Fruit fly (Drosophila melanogaster) whole organism, prepupa: ENCODE data around the gene Dsp1.
A peak's percentile ranks its signal among the peaks of the same experiment; 100 is the strongest.

Experiments
- CG11294 ChIP-seq: fragments of 200-800 bp; sonication (Bioruptor generic); IDR thresholded peaks from 2 replicates; pipeline ENCODE4 v1.3.6; 2022; ENCODE audit warnings: missing biosample characterization, missing genetic modification characterization
- CG11762 ChIP-seq: fragments of 200-800 bp; sonication (Bioruptor generic); optimal IDR thresholded peaks from 3 replicates; lab custom pipeline; 2016; ENCODE audit warnings: missing biosample characterization, missing genetic modification characterization; ENCODE audit not compliant: insufficient read depth
- CG11902 ChIP-seq: fragments of 200-800 bp; sonication (Bioruptor generic); optimal IDR thresholded peaks from 3 replicates; lab custom pipeline; 2016; ENCODE audit warnings: missing biosample characterization, missing genetic modification characterization
- CG15336 ChIP-seq: fragments of 200-800 bp; sonication (Bioruptor generic); IDR thresholded peaks from 2 replicates; pipeline ENCODE4 v1.3.6; 2022; ENCODE audit warnings: missing biosample characterization, missing genetic modification characterization
- CG1621 ChIP-seq: fragments of 200-800 bp; sonication (Bioruptor generic); optimal IDR thresholded peaks from 3 replicates; lab custom pipeline; 2018; ENCODE audit warnings: missing biosample characterization, mild to moderate bottlenecking, missing genetic modification characterization
- CG3032 ChIP-seq: fragments of 200-800 bp; optimal IDR thresholded peaks from 2 replicates; lab custom pipeline; 2019; ENCODE audit warnings: missing biosample characterization, mild to moderate bottlenecking, missing genetic modification characterization, moderate library complexity
- CG31627 ChIP-seq: fragments of 200-800 bp; sonication (Bioruptor generic); optimal IDR thresholded peaks from 3 replicates; lab custom pipeline; 2016; ENCODE audit warnings: missing biosample characterization, missing genetic modification characterization
- CG34406 ChIP-seq: fragments of 200-800 bp; sonication (Bioruptor generic); optimal IDR thresholded peaks from 3 replicates; lab custom pipeline; 2016; ENCODE audit warnings: missing biosample characterization, missing genetic modification characterization
- CG3919 ChIP-seq: fragments of 200-800 bp; sonication (Bioruptor generic); optimal IDR thresholded peaks from 3 replicates; lab custom pipeline; 2016; ENCODE audit warnings: missing biosample characterization, missing genetic modification characterization
- CG4318 ChIP-seq: fragments of 200-800 bp; sonication (Bioruptor generic); optimal IDR thresholded peaks from 3 replicates; lab custom pipeline; 2017; ENCODE audit warnings: missing biosample characterization, mild to moderate bottlenecking, missing genetic modification characterization
- CG6163 ChIP-seq: fragments of 200-800 bp; sonication (Bioruptor generic); IDR thresholded peaks from 3 replicates; pipeline ENCODE4 v1.3.6; 2022; ENCODE audit warnings: missing biosample characterization, missing genetic modification characterization
- CG6276 ChIP-seq: fragments of 200-800 bp; sonication (Bioruptor generic); optimal IDR thresholded peaks from 2 replicates; lab custom pipeline; 2017; ENCODE audit warnings: missing biosample characterization, mild to moderate bottlenecking, missing genetic modification characterization
- CG6792 ChIP-seq: fragments of 200-800 bp; sonication (Bioruptor generic); optimal IDR thresholded peaks from 3 replicates; lab custom pipeline; 2016; ENCODE audit warnings: missing biosample characterization, missing genetic modification characterization
- CG6808 ChIP-seq: fragments of 200-800 bp; sonication (Bioruptor generic); optimal IDR thresholded peaks from 3 replicates; lab custom pipeline; 2017; ENCODE audit warnings: missing biosample characterization, missing genetic modification characterization, mild to moderate bottlenecking, moderate library complexity, missing genetic modification reagents
- CG8119 ChIP-seq: fragments of 200-800 bp; sonication (Bioruptor generic); IDR thresholded peaks from 3 replicates; pipeline ENCODE4 v1.3.6; 2022; ENCODE audit warnings: missing biosample characterization, missing genetic modification characterization
- CG8319 ChIP-seq: fragments of 200-800 bp; sonication (Bioruptor generic); optimal IDR thresholded peaks from 3 replicates; lab custom pipeline; 2016; ENCODE audit warnings: missing biosample characterization, missing genetic modification characterization
- Eip75B ChIP-seq: fragments of 200-800 bp; sonication (Bioruptor generic); optimal IDR thresholded peaks from 3 replicates; lab custom pipeline; 2016; ENCODE audit warnings: missing biosample characterization, missing genetic modification characterization
- Eip78C ChIP-seq: fragments of 200-800 bp; sonication (Bioruptor generic); peaks from one replicate; lab custom pipeline; 2016; ENCODE audit warnings: missing biosample characterization, missing genetic modification characterization
- Ets96B ChIP-seq: fragments of 200-800 bp; optimal IDR thresholded peaks from 2 replicates; lab custom pipeline; 2019; ENCODE audit warnings: missing biosample characterization, mild to moderate bottlenecking, missing genetic modification characterization, moderate library complexity
- Gug ChIP-seq: fragments of 200-800 bp; sonication (Bioruptor generic); IDR thresholded peaks from 2 replicates; pipeline ENCODE4 v1.3.6; 2022; ENCODE audit warnings: missing biosample characterization, missing genetic modification characterization
- Hr39 ChIP-seq: fragments of 200-800 bp; sonication (Bioruptor generic); optimal IDR thresholded peaks from 2 replicates; lab custom pipeline; 2016; ENCODE audit warnings: missing biosample characterization, missing genetic modification characterization
- Sox102F ChIP-seq: fragments of 200-800 bp; sonication (Bioruptor generic); optimal IDR thresholded peaks from 2 replicates; lab custom pipeline; 2016; ENCODE audit warnings: missing biosample characterization, mild to moderate bottlenecking, missing genetic modification characterization
- Sox14 ChIP-seq: fragments of 200-800 bp; sonication (Bioruptor generic); optimal IDR thresholded peaks from 3 replicates; lab custom pipeline; 2016; ENCODE audit warnings: missing biosample characterization, missing genetic modification characterization
- Sox15 ChIP-seq: fragments of 200-800 bp; sonication (Bioruptor generic); optimal IDR thresholded peaks from 3 replicates; lab custom pipeline; 2016; ENCODE audit warnings: missing biosample characterization, missing genetic modification characterization
- achi ChIP-seq: fragments of 200-800 bp; sonication (Bioruptor generic); optimal IDR thresholded peaks from 3 replicates; lab custom pipeline; 2016; ENCODE audit warnings: missing biosample characterization, missing genetic modification characterization
- dac ChIP-seq: fragments of 200-800 bp; sonication (Bioruptor generic); optimal IDR thresholded peaks from 2 replicates; lab custom pipeline; 2017; ENCODE audit warnings: missing biosample characterization, mild to moderate bottlenecking, missing genetic modification characterization
- dsx ChIP-seq: fragments of 200-800 bp; optimal IDR thresholded peaks from 3 replicates; lab custom pipeline; 2019; ENCODE audit warnings: missing biosample characterization, mild to moderate bottlenecking, missing genetic modification characterization, moderate library complexity; ENCODE audit not compliant: poor library complexity, severe bottlenecking
- eg ChIP-seq: fragments of 200-800 bp; sonication (Bioruptor generic); IDR thresholded peaks from 3 replicates; pipeline ENCODE4 v1.3.6; 2022; ENCODE audit warnings: missing biosample characterization, missing genetic modification characterization
- esn ChIP-seq: fragments of 200-800 bp; sonication (Bioruptor generic); optimal IDR thresholded peaks from 2 replicates; lab custom pipeline; 2016; ENCODE audit warnings: missing biosample characterization, mild to moderate bottlenecking, missing genetic modification characterization, moderate library complexity
- fd59A ChIP-seq: fragments of 200-800 bp; sonication (Bioruptor generic); optimal IDR thresholded peaks from 2 replicates; lab custom pipeline; 2017; ENCODE audit warnings: missing biosample characterization, mild to moderate bottlenecking, missing genetic modification characterization, missing genetic modification reagents
- fkh ChIP-seq: fragments of 200-800 bp; sonication (Bioruptor generic); optimal IDR thresholded peaks from 3 replicates; lab custom pipeline; 2017; ENCODE audit warnings: missing biosample characterization, mild to moderate bottlenecking, missing genetic modification characterization, moderate library complexity
- lz ChIP-seq: fragments of 200-800 bp; sonication (Bioruptor generic); optimal IDR thresholded peaks from 3 replicates; lab custom pipeline; 2016; ENCODE audit warnings: missing biosample characterization, missing genetic modification characterization
- net ChIP-seq: fragments of 200-800 bp; sonication (Bioruptor generic); optimal IDR thresholded peaks from 3 replicates; lab custom pipeline; 2016; ENCODE audit warnings: missing biosample characterization, missing genetic modification characterization
- spab ChIP-seq: fragments of 200-800 bp; sonication (Bioruptor generic); optimal IDR thresholded peaks from 2 replicates; lab custom pipeline; 2017; ENCODE audit warnings: missing biosample characterization, mild to moderate bottlenecking, missing genetic modification characterization, missing genetic modification reagents
- ss ChIP-seq, 2 experiments: fragments of 200-800 bp; sonication (Bioruptor generic); optimal IDR thresholded peaks; 2 replicates in 1 of 2; 3 replicates in 1 of 2; lab custom pipeline; 2017 to 2018; ENCODE audit warnings: mild to moderate bottlenecking in 2 of 2, missing biosample characterization in 2 of 2, missing genetic modification characterization in 2 of 2, moderate library complexity in 1 of 2
- svp ChIP-seq: fragments of 200-800 bp; sonication (Bioruptor generic); peaks from one replicate; lab custom pipeline; 2016; ENCODE audit warnings: missing biosample characterization, missing genetic modification characterization
- topi ChIP-seq: fragments of 200-800 bp; sonication (Bioruptor generic); optimal IDR thresholded peaks from 3 replicates; lab custom pipeline; 2016; ENCODE audit warnings: missing biosample characterization, missing genetic modification characterization
- vri ChIP-seq: fragments of 200-800 bp; sonication (Bioruptor generic); optimal IDR thresholded peaks from 3 replicates; lab custom pipeline; 2016; ENCODE audit warnings: missing biosample characterization, mild to moderate bottlenecking, missing genetic modification characterization

The Dsp1 gene

dm6 chrX:16303636-16304035 lies 29.8 kb upstream of the Dsp1 start, which contains the start of gene CG3679:
TSS of gene CG3679 (plus strand) at chrX:16303870.
- TF ChIP-seq CG3032 (tag; lab: Kevin White, UChicago): peak; percentile 7
- TF ChIP-seq fd59A: no peak
- TF ChIP-seq CG11902 (GFP tag; lab: Kevin White, UChicago): no peak
- TF ChIP-seq Sox14 (GFP tag; lab: Kevin White, UChicago): no peak
- no peak for TF ChIP-seq CG11762 (GFP tag; lab: Kevin White, UChicago)
- no peak for TF ChIP-seq Sox102F (GFP tag; lab: Kevin White, UChicago)
- TF ChIP-seq dsx (GFP tag; lab: Kevin White, UChicago): no peak

DNA sequence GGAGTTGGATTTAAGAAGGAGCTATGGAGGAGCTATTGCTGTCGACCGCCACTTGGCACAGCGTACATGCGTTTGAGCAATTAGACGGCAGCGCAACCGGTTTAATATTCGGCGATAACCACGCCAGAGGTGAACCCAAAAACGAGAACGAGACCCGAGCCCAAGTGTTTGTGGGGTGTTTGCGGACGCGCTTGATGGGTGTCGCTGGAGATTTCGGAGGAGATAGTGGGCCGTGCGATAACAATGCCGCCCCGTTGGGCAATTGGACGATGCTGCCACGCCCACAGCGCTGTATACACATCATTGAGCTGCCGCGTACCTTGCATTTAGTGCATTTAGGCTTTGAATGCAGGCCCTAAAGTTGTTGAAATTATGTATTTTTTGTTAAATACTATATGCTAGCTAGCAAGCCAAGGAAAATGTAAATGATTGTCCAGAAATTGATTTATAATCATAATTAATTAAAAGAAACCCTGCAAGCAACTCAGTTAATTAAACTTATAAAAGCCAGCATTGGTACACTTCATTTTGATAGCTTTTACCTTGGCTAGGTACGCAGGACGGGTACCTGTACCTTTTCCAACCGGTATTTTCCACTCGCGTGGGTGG lies 25.0 kb upstream of the Dsp1 start, which contains the start of gene Had1:
TSS of gene Had1 (minus strand) at position 358 of the 609 bp plus-strand sequence.
- TF ChIP-seq svp (peak; percentile 81), Eip78C (GFP tag; lab: Kevin White, UChicago) (peak; percentile 8), topi (GFP tag; lab: Kevin White, UChicago) (no peak)
- TF ChIP-seq, all 60 proteins: peak for 2

DNA sequence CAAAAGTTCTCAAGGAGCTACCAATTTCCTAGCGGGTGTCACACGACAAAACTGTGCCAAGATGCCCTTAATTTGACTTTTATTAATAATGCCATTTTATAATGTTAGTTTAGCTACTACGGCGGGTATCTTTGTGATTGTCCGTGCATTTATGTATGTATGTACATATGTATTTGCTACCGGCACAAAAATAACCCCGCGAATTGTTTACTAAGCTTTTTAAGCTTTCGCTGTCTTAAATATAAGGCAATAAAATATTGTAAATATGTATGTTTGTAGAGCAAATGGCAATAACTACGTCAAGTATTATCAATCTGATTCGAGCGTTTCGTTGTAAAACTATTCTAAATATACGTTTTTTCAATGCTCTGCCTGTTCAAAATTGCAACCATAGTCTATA lies 24.5 kb upstream of the Dsp1 start:
- peak; percentile 17 for TF ChIP-seq fkh (GFP tag; lab: Kevin White, UChicago)
- peak; percentile 36 for TF ChIP-seq Eip78C (GFP tag; lab: Kevin White, UChicago)
- TF ChIP-seq dsx (GFP tag; lab: Kevin White, UChicago): no peak
- TF ChIP-seq, all 60 proteins: peak for 2

DNA sequence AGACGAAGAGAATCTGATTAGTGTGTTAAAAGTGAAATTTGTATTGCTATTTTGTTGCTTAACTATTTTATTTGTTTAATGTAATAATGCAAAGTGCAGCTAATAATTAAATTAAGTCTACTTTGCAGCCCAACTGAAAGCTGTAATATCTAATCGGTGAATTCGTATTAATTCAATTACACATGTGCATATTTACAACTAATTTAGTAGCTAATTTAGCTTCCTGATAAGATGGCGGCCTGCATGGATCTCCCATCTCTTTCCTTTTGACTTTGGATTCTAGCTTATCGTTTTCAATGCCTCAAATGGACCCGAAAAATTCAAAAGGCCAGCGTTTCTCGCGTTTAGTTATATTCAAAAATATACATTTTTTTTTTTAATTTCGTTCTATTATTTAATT lies 23.6 kb upstream of the Dsp1 start:
- no peak for TF ChIP-seq CG31627 (GFP tag; lab: Kevin White, UChicago)
- no peak for TF ChIP-seq Eip75B (GFP tag; lab: Kevin White, UChicago)
- no peak for TF ChIP-seq CG8119
- no peak for TF ChIP-seq CG15336
- no peak for TF ChIP-seq CG3919
- no peak for TF ChIP-seq Ets96B (tag; lab: Kevin White, UChicago)
- TF ChIP-seq spab (GFP tag; lab: Kevin White, UChicago): no peak
- TF ChIP-seq svp: no peak
- no peak for TF ChIP-seq eg (GFP tag; lab: Robert Waterston, UW)
- no peak for TF ChIP-seq fkh (GFP tag; lab: Kevin White, UChicago)
- no peak for TF ChIP-seq dac (GFP tag; lab: Kevin White, UChicago)
- no peak for TF ChIP-seq CG6276 (GFP tag; lab: Kevin White, UChicago)
- TF ChIP-seq lz (GFP tag; lab: Kevin White, UChicago): no peak
- no peak for TF ChIP-seq CG11294
- no peak for TF ChIP-seq net (GFP tag; lab: Kevin White, UChicago)
- no peak for TF ChIP-seq Sox15 (GFP tag; lab: Kevin White, UChicago)

DNA sequence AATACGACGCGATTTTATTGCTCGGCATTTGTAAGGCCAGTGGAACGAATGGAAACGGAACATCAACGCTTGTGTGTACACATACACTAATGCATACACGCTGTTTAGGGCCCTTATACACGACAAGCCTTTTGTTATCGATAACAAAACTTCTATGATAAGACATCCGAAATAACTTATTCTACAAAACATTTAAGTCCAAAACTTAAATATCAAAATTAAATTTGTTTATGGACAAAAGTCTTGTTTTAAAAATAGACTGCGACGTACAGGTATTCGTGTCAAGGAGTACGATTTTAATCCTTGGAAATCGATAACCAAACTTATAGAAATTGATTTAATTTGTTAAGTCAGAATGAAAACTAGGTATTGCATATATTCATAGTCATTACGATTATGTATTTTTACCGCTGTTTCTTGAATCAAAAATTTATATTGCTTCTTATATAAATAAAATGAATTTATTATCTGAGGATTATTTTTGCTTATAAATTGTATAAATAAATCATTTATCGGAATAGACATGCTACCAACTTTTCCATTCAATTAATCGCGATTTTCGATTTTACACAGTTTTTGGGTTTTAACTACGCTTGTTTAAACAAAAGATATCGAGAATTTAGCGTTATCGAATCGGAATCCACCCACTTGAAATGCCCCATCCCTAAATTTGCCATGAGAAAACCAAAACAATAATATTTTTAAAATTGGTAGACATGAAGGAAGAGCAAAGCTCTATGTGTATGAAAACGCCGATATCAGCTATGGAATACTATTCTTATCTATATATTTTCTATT lies 20.1 kb upstream of the Dsp1 start, which contains the start of the genes CG9915 and SWIP:
TSS of gene CG9915 (minus strand) at position 61 of the 798 bp plus-strand sequence.
TSS of gene SWIP (plus strand) at position 632 of the 798 bp plus-strand sequence.
- TF ChIP-seq CG6163 (GFP tag; lab: Robert Waterston, UW) (no peak), Sox15 (GFP tag; lab: Kevin White, UChicago) (no peak), esn (peak; percentile 23), fkh (GFP tag; lab: Kevin White, UChicago) (peak; percentile 53), net (GFP tag; lab: Kevin White, UChicago) (no peak), Hr39 (GFP tag; lab: Kevin White, UChicago) (no peak), CG15336 (no peak), CG6792 (GFP tag; lab: Kevin White, UChicago) (no peak), CG8319 (GFP tag; lab: Kevin White, UChicago) (no peak), CG3032 (tag; lab: Kevin White, UChicago) (peak; percentile 7), CG11902 (GFP tag; lab: Kevin White, UChicago) (no peak), vri (GFP tag; lab: Kevin White, UChicago) (no peak), CG1621 (tag; lab: Kevin White, UChicago) (no peak), Gug (GFP tag; lab: Robert Waterston, UW) (no peak), Eip75B (GFP tag; lab: Kevin White, UChicago) (no peak), Sox14 (GFP tag; lab: Kevin White, UChicago) (no peak), CG31627 (GFP tag; lab: Kevin White, UChicago) (no peak), CG6808 (GFP tag; lab: Kevin White, UChicago) (no peak), achi (GFP tag; lab: Kevin White, UChicago) (no peak), eg (GFP tag; lab: Robert Waterston, UW) (no peak), spab (GFP tag; lab: Kevin White, UChicago) (no peak), CG8119 (no peak), ss (GFP tag; optimal IDR thresholded peaks at IDR 0.05; lab: Kevin White, UChicago) (no peak), dsx (GFP tag; lab: Kevin White, UChicago) (no peak), Eip78C (GFP tag; lab: Kevin White, UChicago) (peak; percentile 74), CG34406 (GFP tag; lab: Kevin White, UChicago) (no peak), dac (GFP tag; lab: Kevin White, UChicago) (no peak), CG4318 (GFP tag; lab: Kevin White, UChicago) (no peak), fd59A (no peak)
